Worm (Caenorhabditis elegans) whole organism, early embryonic: ENCODE results near the gene Y48C3A.5.

ENCODE experiments used
- B0310.2 ChIP-seq: sonication (generic microtip); optimal IDR thresholded peaks from 2 replicates; lab custom pipeline; 2016; ENCODE audit warnings: mild to moderate bottlenecking, missing genetic modification characterization, missing compliant biosample characterization
- F13C5.2 ChIP-seq: sonication (generic microtip); optimal IDR thresholded peaks from 2 replicates; lab custom pipeline; 2017; ENCODE audit warnings: mild to moderate bottlenecking, missing genetic modification characterization, inconsistent platforms, missing compliant biosample characterization
- aly-1 ChIP-seq: sonication (generic microtip); optimal IDR thresholded peaks from 2 replicates; lab custom pipeline; 2016; ENCODE audit warnings: missing genetic modification characterization, missing compliant biosample characterization
- ama-1 ChIP-seq: fragments of 150-350 bp; optimal IDR thresholded peaks from 2 replicates; lab custom pipeline; 2014
- ceh-13 ChIP-seq: fragments of 200-800 bp; sonication (Bioruptor generic); optimal IDR thresholded peaks from 2 replicates; lab custom pipeline; 2018; ENCODE audit warnings: mild to moderate bottlenecking, missing genetic modification characterization, missing compliant biosample characterization
- ceh-36 ChIP-seq: sonication (generic microtip); optimal IDR thresholded peaks from 2 replicates; lab custom pipeline; 2016; ENCODE audit warnings: missing genetic modification characterization, inconsistent platforms, missing compliant biosample characterization
- ets-7 ChIP-seq: sonication (generic microtip); optimal IDR thresholded peaks from 2 replicates; lab custom pipeline; 2016; ENCODE audit warnings: missing genotype, missing genetic modification characterization, missing compliant biosample characterization
- flt-1 ChIP-seq: fragments of 200-800 bp; sonication (Bioruptor generic); IDR thresholded peaks from 2 replicates; pipeline ENCODE4 v1.3.6; 2022; ENCODE audit warnings: missing genetic modification characterization, missing compliant biosample characterization
- hmbx-1 ChIP-seq: sonication (generic microtip); optimal IDR thresholded peaks from 2 replicates; lab custom pipeline; 2016; ENCODE audit warnings: mild to moderate bottlenecking, missing genetic modification characterization, missing compliant biosample characterization
- hmg-4 ChIP-seq: fragments of 200-800 bp; sonication (Bioruptor generic); optimal IDR thresholded peaks from 2 replicates; lab custom pipeline; 2018; ENCODE audit warnings: mild to moderate bottlenecking, missing genetic modification characterization, missing compliant biosample characterization
- hnd-1 ChIP-seq: sonication (generic microtip); optimal IDR thresholded peaks from 2 replicates; lab custom pipeline; 2016; ENCODE audit warnings: missing genetic modification characterization, missing compliant biosample characterization
- pes-1 ChIP-seq: fragments of 200-800 bp; sonication (Bioruptor generic); IDR thresholded peaks from 2 replicates; pipeline ENCODE4 v1.3.6; 2022; ENCODE audit warnings: missing genetic modification reagents, missing genetic modification characterization, missing compliant biosample characterization
- scrt-1 ChIP-seq: fragments of 200-800 bp; sonication (Bioruptor generic); IDR thresholded peaks from 2 replicates; pipeline ENCODE4 v1.3.6; 2022; ENCODE audit warnings: missing genetic modification characterization, missing compliant biosample characterization
- sea-1 ChIP-seq: fragments of 200-800 bp; sonication (Bioruptor generic); conservative IDR thresholded peaks from 2 replicates; pipeline ENCODE4 v1.3.6; 2022; ENCODE audit warnings: missing genetic modification characterization, missing compliant biosample characterization
- tbx-11 ChIP-seq: fragments of 200-800 bp; sonication (Bioruptor generic); IDR thresholded peaks from 2 replicates; pipeline ENCODE4 v1.3.6; 2022; ENCODE audit warnings: missing genetic modification characterization, missing compliant biosample characterization
- tbx-37 ChIP-seq: fragments of 200-800 bp; sonication (Bioruptor generic); conservative IDR thresholded peaks from 2 replicates; pipeline ENCODE4 v1.3.6; 2022; ENCODE audit warnings: missing genetic modification reagents, missing genetic modification characterization, missing compliant biosample characterization
- tra-4 ChIP-seq: sonication (generic microtip); optimal IDR thresholded peaks from 2 replicates; lab custom pipeline; 2017; ENCODE audit warnings: missing genetic modification characterization, missing compliant biosample characterization

Y48C3A.5 gene

DNA sequence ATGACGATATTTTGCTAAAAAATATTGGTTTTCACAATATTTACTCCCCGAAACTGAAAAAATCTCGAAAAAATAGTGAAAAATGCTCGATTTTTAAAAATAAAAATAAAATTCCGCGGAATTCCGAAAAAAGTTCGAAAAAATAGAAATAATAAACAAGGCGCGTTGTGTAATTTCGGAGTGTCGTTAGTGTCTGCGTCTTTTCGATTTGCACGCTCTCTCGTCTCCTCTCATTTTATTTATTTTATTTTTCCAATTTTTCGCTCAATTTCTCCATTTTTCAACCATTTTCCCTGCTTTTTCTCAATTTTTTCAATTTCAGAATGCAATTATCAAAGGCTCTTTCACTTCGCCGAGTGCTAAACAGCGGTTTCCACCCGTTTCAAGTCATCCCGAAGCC is 67.1 kb downstream of the Y48C3A.5 start, which contains the start of gene mrpl-20:
Gene mrpl-20 (plus strand): TSS at position 323 of the 400 bp plus-strand sequence.
- TF ChIP-seq tbx-11 (no peak), tbx-37 (GFP tag; lab: Robert Waterston, UW) (no peak), scrt-1 (GFP tag; lab: Robert Waterston, UW) (no peak), sea-1 (GFP tag; lab: Robert Waterston, UW) (no peak), hnd-1 (tag; lab: Kevin White, UChicago) (no peak), B0310.2 (no peak), ceh-13 (GFP tag; lab: Kevin White, UChicago) (no peak), ets-7 (tag; lab: Kevin White, UChicago) (no peak), F13C5.2 (tag; lab: Kevin White, UChicago) (no peak), flt-1 (GFP tag; lab: Robert Waterston, UW) (no peak), tra-4 (tag; lab: Kevin White, UChicago) (no peak), hmg-4 (no peak), ceh-36 (tag; lab: Kevin White, UChicago) (no peak), hmbx-1 (tag; lab: Kevin White, UChicago) (no peak), ama-1 (lab: Kevin White, UChicago) (no peak)

DNA sequence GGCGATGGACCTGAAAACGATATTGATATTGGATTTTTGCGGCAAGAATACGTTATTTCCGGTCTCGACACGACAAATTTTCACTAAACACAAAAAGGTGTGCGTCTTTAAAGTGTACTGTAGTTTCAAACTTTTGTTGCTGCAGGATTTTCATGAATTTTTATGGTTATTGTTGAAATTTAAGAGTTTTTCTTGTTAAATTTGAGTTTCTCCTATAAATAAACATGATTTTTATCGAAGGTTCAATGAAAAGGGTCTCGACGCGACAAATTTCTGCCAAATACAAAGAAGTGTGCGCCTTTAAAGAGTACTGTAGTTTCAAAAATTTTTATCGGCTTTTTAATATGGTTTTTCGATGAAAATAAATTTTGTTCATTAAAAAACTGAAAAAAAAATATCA is 69.1 kb downstream of the Y48C3A.5 start:
- TF ChIP-seq tra-4 (tag; lab: Kevin White, UChicago) (no peak), ceh-13 (GFP tag; lab: Kevin White, UChicago) (no peak), tbx-37 (GFP tag; lab: Robert Waterston, UW) (no peak), hnd-1 (tag; lab: Kevin White, UChicago) (no peak), F13C5.2 (tag; lab: Kevin White, UChicago) (no peak), aly-1 (tag; lab: Kevin White, UChicago) (no peak), hmg-4 (no peak), tbx-11 (no peak), pes-1 (no peak), ceh-36 (tag; lab: Kevin White, UChicago) (no peak), B0310.2 (no peak), ets-7 (tag; lab: Kevin White, UChicago) (no peak), flt-1 (GFP tag; lab: Robert Waterston, UW) (no peak), hmbx-1 (tag; lab: Kevin White, UChicago) (no peak)

DNA sequence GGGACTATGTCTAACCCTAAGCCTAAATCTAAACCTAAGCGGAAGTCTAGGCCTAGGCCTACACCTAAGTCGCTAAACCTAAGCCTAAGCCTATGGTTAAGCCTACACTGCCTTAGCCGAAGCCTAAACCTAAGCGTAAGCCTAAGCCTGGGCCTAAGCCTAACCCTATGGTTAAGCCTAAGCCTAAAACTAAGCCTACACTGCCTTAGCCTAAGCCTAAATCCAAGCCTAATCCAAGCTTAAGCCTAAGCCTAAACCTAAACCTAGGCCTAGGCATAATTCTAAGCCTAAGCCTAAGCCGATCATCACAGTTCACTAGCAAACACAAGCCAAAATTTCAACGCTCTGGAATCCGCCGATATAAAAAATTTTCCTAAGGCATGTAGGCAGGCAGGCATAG is 70.4 kb downstream of the Y48C3A.5 start:
- TF ChIP-seq ama-1 (lab: Kevin White, UChicago) (no peak), ceh-36 (tag; lab: Kevin White, UChicago) (peak; percentile 78), tra-4 (tag; lab: Kevin White, UChicago) (no peak), sea-1 (GFP tag; lab: Robert Waterston, UW) (no peak), F13C5.2 (tag; lab: Kevin White, UChicago) (no peak), ceh-13 (GFP tag; lab: Kevin White, UChicago) (no peak), tbx-37 (GFP tag; lab: Robert Waterston, UW) (no peak), ets-7 (tag; lab: Kevin White, UChicago) (no peak), aly-1 (tag; lab: Kevin White, UChicago) (no peak), B0310.2 (no peak), hmbx-1 (tag; lab: Kevin White, UChicago) (no peak), flt-1 (GFP tag; lab: Robert Waterston, UW) (0 out of 2 replicates have a peak, but pooled peaks have one; percentile 1), hnd-1 (tag; lab: Kevin White, UChicago) (no peak), pes-1 (no peak), hmg-4 (no peak)
